Fruit fly (Drosophila melanogaster) whole organism, embryonic: ENCODE data around the gene ohgt.

ENCODE experiments used
- ATbp ChIP-seq: fragments of 200-800 bp; sonication (Bioruptor generic); optimal IDR thresholded peaks from 2 replicates; lab custom pipeline; 2017; ENCODE audit warnings: missing biosample characterization, mild to moderate bottlenecking, missing genetic modification characterization, missing genetic modification reagents
- CG10979 ChIP-seq: fragments of 200-800 bp; sonication (Bioruptor generic); optimal IDR thresholded peaks from 2 replicates; lab custom pipeline; 2018; ENCODE audit warnings: missing biosample characterization, mild to moderate bottlenecking, missing genetic modification characterization, moderate library complexity
- CG11695 ChIP-seq: fragments of 200-800 bp; sonication (Bioruptor generic); IDR thresholded peaks from 3 replicates; pipeline ENCODE4 v1.3.6; 2022; ENCODE audit warnings: missing biosample characterization, missing genetic modification characterization
- CG12769 ChIP-seq: fragments of 200-800 bp; sonication (Bioruptor generic); optimal IDR thresholded peaks from 2 replicates; lab custom pipeline; 2019; ENCODE audit warnings: missing biosample characterization, mild to moderate bottlenecking, missing genetic modification characterization, moderate library complexity
- CG13424 ChIP-seq: fragments of 200-800 bp; sonication (Bioruptor generic); optimal IDR thresholded peaks from 2 replicates; lab custom pipeline; 2019; ENCODE audit warnings: missing biosample characterization, mild to moderate bottlenecking, missing genetic modification characterization, moderate library complexity
- CG14965 ChIP-seq: fragments of 200-800 bp; sonication (Bioruptor generic); optimal IDR thresholded peaks from 2 replicates; lab custom pipeline; 2016; ENCODE audit warnings: missing biosample characterization, missing genetic modification characterization, borderline replicate concordance
- CG15269 ChIP-seq: fragments of 200-800 bp; sonication (Bioruptor generic); optimal IDR thresholded peaks from 2 replicates; lab custom pipeline; 2018; ENCODE audit warnings: missing biosample characterization, mild to moderate bottlenecking, missing genetic modification characterization, moderate library complexity
- CG1529 ChIP-seq: fragments of 200-800 bp; sonication (Bioruptor generic); optimal IDR thresholded peaks from 3 replicates; lab custom pipeline; 2018; ENCODE audit warnings: missing biosample characterization, missing genetic modification characterization
- CG17568 ChIP-seq: fragments of 200-800 bp; sonication (Bioruptor generic); optimal IDR thresholded peaks from 2 replicates; lab custom pipeline; 2018; ENCODE audit warnings: missing biosample characterization, mild to moderate bottlenecking, missing genetic modification characterization, moderate library complexity
- CG18011 ChIP-seq: fragments of 200-800 bp; sonication (Bioruptor generic); optimal IDR thresholded peaks from 2 replicates; lab custom pipeline; 2017; ENCODE audit warnings: missing biosample characterization, missing genetic modification characterization, mild to moderate bottlenecking, moderate library complexity, missing genotype
- CG4360 ChIP-seq: fragments of 200-800 bp; sonication (Bioruptor generic); IDR thresholded peaks from 2 replicates; pipeline ENCODE4 v1.3.6; 2022; ENCODE audit warnings: missing biosample characterization, missing genetic modification characterization
- CG4854 ChIP-seq: fragments of 200-800 bp; sonication (Bioruptor generic); optimal IDR thresholded peaks from 2 replicates; lab custom pipeline; 2016; ENCODE audit warnings: missing biosample characterization, missing genetic modification characterization, inconsistent platforms
- CG6175 ChIP-seq: fragments of 200-800 bp; sonication (Bioruptor generic); IDR thresholded peaks from 3 replicates; pipeline ENCODE4 v1.3.6; 2022; ENCODE audit warnings: missing biosample characterization, missing genetic modification characterization
- CG6272 ChIP-seq: fragments of 200-800 bp; sonication (Bioruptor generic); IDR thresholded peaks from 2 replicates; pipeline ENCODE4 v1.3.6; 2022; ENCODE audit warnings: missing biosample characterization, missing genetic modification characterization
- CG6689 ChIP-seq: fragments of 200-800 bp; sonication (Bioruptor generic); IDR thresholded peaks from 2 replicates; pipeline ENCODE4 v1.3.6; 2022; ENCODE audit warnings: missing biosample characterization, missing genetic modification characterization
- CG6765 ChIP-seq: fragments of 200-800 bp; sonication (Bioruptor generic); optimal IDR thresholded peaks from 3 replicates; lab custom pipeline; 2017; ENCODE audit warnings: missing biosample characterization, mild to moderate bottlenecking, missing genetic modification characterization
- CG7963 ChIP-seq: fragments of 200-800 bp; sonication (Bioruptor generic); IDR thresholded peaks from 3 replicates; pipeline ENCODE4 v1.3.6; 2022; ENCODE audit warnings: missing biosample characterization, missing genetic modification characterization; ENCODE audit not compliant: partially characterized antibody
- CG9437 ChIP-seq: fragments of 200-800 bp; sonication (Bioruptor generic); optimal IDR thresholded peaks from 2 replicates; lab custom pipeline; 2018; ENCODE audit warnings: missing biosample characterization, mild to moderate bottlenecking, missing genetic modification characterization
- Dbx ChIP-seq: fragments of 200-800 bp; sonication (Bioruptor generic); IDR thresholded peaks from 3 replicates; pipeline ENCODE4 v1.3.6; 2022; ENCODE audit warnings: missing biosample characterization, missing genetic modification characterization
- Dll ChIP-seq: fragments of 200-800 bp; sonication (Bioruptor generic); IDR thresholded peaks from 4 replicates; pipeline ENCODE4 v1.3.6; 2022; ENCODE audit warnings: missing biosample characterization, missing genetic modification characterization; ENCODE audit not compliant: partially characterized antibody
- Elba2 ChIP-seq: fragments of 200-800 bp; sonication (Bioruptor generic); optimal IDR thresholded peaks from 3 replicates; lab custom pipeline; 2016; ENCODE audit warnings: missing biosample characterization, missing genetic modification characterization
- GATAe ChIP-seq: fragments of 200-800 bp; sonication (Bioruptor generic); conservative IDR thresholded peaks from 2 replicates; pipeline ENCODE4 v1.3.6; 2022; ENCODE audit warnings: missing biosample characterization, missing genetic modification characterization
- H2.0 ChIP-seq: fragments of 200-800 bp; sonication (Bioruptor generic); IDR thresholded peaks from 2 replicates; pipeline ENCODE4 v1.3.6; 2022; ENCODE audit warnings: missing biosample characterization, missing genetic modification characterization
- NC2α ChIP-seq: fragments of 200-800 bp; sonication (Bioruptor generic); optimal IDR thresholded peaks from 2 replicates; lab custom pipeline; 2016; ENCODE audit warnings: missing biosample characterization, missing genetic modification characterization
- Neu2 ChIP-seq: fragments of 200-800 bp; sonication (Bioruptor generic); optimal IDR thresholded peaks from 3 replicates; lab custom pipeline; 2016; ENCODE audit warnings: missing biosample characterization, missing genetic modification characterization, borderline replicate concordance
- Nf-YC ChIP-seq: fragments of 200-800 bp; optimal IDR thresholded peaks from 3 replicates; lab custom pipeline; 2019; ENCODE audit warnings: missing biosample characterization, mild to moderate bottlenecking, missing genetic modification characterization, moderate library complexity
- Spps ChIP-seq: fragments of 200-800 bp; sonication (Bioruptor generic); optimal IDR thresholded peaks from 2 replicates; lab custom pipeline; 2018; ENCODE audit warnings: missing biosample characterization, mild to moderate bottlenecking, missing genetic modification characterization
- Vsx1 ChIP-seq: fragments of 200-800 bp; sonication (Bioruptor generic); optimal IDR thresholded peaks from 2 replicates; lab custom pipeline; 2017; ENCODE audit warnings: missing biosample characterization, mild to moderate bottlenecking, missing genetic modification characterization, missing genetic modification reagents
- ash1 ChIP-seq: fragments of 200-800 bp; sonication (Bioruptor generic); optimal IDR thresholded peaks from 2 replicates; lab custom pipeline; 2018; ENCODE audit warnings: missing biosample characterization, mild to moderate bottlenecking, missing genetic modification characterization
- chn ChIP-seq: fragments of 200-800 bp; sonication (Bioruptor generic); optimal IDR thresholded peaks from 2 replicates; lab custom pipeline; 2016; ENCODE audit warnings: missing biosample characterization, missing genetic modification characterization
- da ChIP-seq: fragments of 200-800 bp; sonication (Bioruptor generic); optimal IDR thresholded peaks from 2 replicates; lab custom pipeline; 2016; ENCODE audit warnings: missing biosample characterization, missing genetic modification characterization
- dan ChIP-seq: fragments of 200-800 bp; sonication (Bioruptor generic); IDR thresholded peaks from 2 replicates; pipeline ENCODE4 v1.3.6; 2022; ENCODE audit warnings: missing biosample characterization, missing genetic modification characterization
- esg ChIP-seq: fragments of 200-800 bp; sonication (Bioruptor generic); conservative IDR thresholded peaks from 2 replicates; pipeline ENCODE4 v1.3.6; 2022; ENCODE audit warnings: missing biosample characterization, missing genetic modification characterization
- gro ChIP-seq: fragments of 200-800 bp; sonication (Bioruptor generic); optimal IDR thresholded peaks from 2 replicates; lab custom pipeline; 2016; ENCODE audit warnings: missing biosample characterization, missing genetic modification characterization
- hb ChIP-seq: fragments of 200-800 bp; sonication (Bioruptor generic); IDR thresholded peaks from 3 replicates; pipeline ENCODE4 v1.3.6; 2022; ENCODE audit warnings: missing biosample characterization, missing genetic modification characterization; ENCODE audit not compliant: partially characterized antibody
- insv ChIP-seq, 2 experiments: fragments of 200-800 bp; sonication (Bioruptor generic); optimal IDR thresholded peaks; 3 replicates each; lab custom pipeline; 2016 to 2018; ENCODE audit warnings: missing biosample characterization in 2 of 2, missing genetic modification characterization in 2 of 2
- inv ChIP-seq: fragments of 200-800 bp; sonication (Bioruptor generic); IDR thresholded peaks from 2 replicates; pipeline ENCODE4 v1.3.6; 2022; ENCODE audit warnings: missing biosample characterization, missing genetic modification characterization; ENCODE audit not compliant: partially characterized antibody
- ken ChIP-seq: fragments of 200-800 bp; sonication (Bioruptor generic); IDR thresholded peaks from 3 replicates; pipeline ENCODE4 v1.3.6; 2022; ENCODE audit warnings: missing biosample characterization, missing genetic modification characterization
- kni ChIP-seq: fragments of 200-800 bp; sonication (Bioruptor generic); optimal IDR thresholded peaks from 3 replicates; lab custom pipeline; 2017; ENCODE audit warnings: mild to moderate bottlenecking, missing biosample characterization, missing genetic modification reagents, missing genetic modification characterization
- lov ChIP-seq, 2 experiments: fragments of 200-800 bp in 1 of 2; fragments of >200 bp in 1 of 2; sonication (Bioruptor generic) in 1 of 2; IDR thresholded peaks in 1 of 2; optimal IDR thresholded peaks in 1 of 2; 2 replicates in 1 of 2; 3 replicates in 1 of 2; pipeline versions ENCODE4 v1.3.6 to Lab custom; 2017 to 2022; ENCODE audit warnings: missing biosample characterization in 1 of 2, missing genetic modification characterization in 1 of 2
- pho ChIP-seq: fragments of 200-800 bp; sonication (Bioruptor generic); optimal IDR thresholded peaks from 2 replicates; lab custom pipeline; 2016; ENCODE audit warnings: missing biosample characterization, missing genetic modification characterization
- schlank ChIP-seq: fragments of 200-800 bp; sonication (Bioruptor generic); optimal IDR thresholded peaks from 2 replicates; lab custom pipeline; 2018; ENCODE audit warnings: missing biosample characterization, mild to moderate bottlenecking, missing genetic modification characterization
- seq ChIP-seq: fragments of 200-800 bp; sonication (Bioruptor generic); IDR thresholded peaks from 2 replicates; pipeline ENCODE4 v1.3.6; 2022; ENCODE audit warnings: missing biosample characterization, missing genetic modification characterization
- tap ChIP-seq: fragments of 200-800 bp; optimal IDR thresholded peaks from 3 replicates; lab custom pipeline; 2019; ENCODE audit warnings: missing biosample characterization, mild to moderate bottlenecking, missing genetic modification characterization, moderate library complexity
- tgo ChIP-seq: fragments of 200-800 bp; sonication (Bioruptor generic); IDR thresholded peaks from 3 replicates; pipeline ENCODE4 v1.3.6; 2022; ENCODE audit warnings: missing biosample characterization, missing genetic modification characterization
- tll ChIP-seq, 2 experiments: fragments of 200-800 bp in 1 of 2; fragments of >200 bp in 1 of 2; sonication (Bioruptor generic) in 1 of 2; optimal IDR thresholded peaks; 2 replicates each; lab custom pipeline; 2017 to 2019; ENCODE audit warnings: missing biosample characterization in 2 of 2, missing genetic modification characterization in 2 of 2, mild to moderate bottlenecking in 1 of 2, moderate library complexity in 1 of 2
- twi ChIP-seq: fragments of 200-800 bp; optimal IDR thresholded peaks from 2 replicates; lab custom pipeline; 2019; ENCODE audit warnings: missing biosample characterization, mild to moderate bottlenecking, missing genetic modification characterization, moderate library complexity
- wdn ChIP-seq: fragments of 200-800 bp; sonication (Bioruptor generic); IDR thresholded peaks from 2 replicates; pipeline ENCODE4 v1.3.6; 2022; ENCODE audit warnings: missing biosample characterization, missing genetic modification characterization

Gene ohgt

DNA sequence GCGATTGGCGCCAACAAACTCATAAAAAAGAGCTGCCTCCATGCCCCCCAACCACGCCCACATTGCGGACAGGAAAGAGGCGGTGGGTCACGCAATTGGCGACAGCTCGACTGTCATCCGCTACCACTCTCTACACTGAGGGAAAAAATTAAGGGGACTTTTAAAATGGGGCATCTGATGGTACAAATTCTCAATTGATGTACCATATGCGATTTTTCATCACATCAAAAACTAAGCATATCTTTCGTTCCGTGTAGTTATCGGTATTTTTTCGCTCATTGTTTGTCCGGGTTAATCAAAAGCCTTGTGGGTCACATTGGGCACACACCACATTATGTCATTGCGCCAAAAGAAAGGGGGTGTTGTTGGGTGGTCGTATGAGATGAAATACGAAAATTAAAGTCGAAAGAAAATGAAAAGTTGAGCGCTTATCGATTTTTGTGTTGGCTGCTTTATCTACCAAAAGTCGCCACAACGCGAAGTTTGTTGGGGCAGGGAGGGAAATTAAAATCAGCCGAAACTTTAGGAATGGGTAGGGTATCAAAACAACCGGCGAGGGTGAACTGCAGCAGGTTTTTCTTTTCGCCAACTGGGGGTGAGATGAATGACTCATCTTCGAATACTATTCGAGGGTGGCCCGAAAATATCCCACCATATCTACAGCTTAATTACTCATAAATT, 24.8 kb upstream of the ohgt start (continued):
- TF ChIP-seq CG6689 (GFP tag; lab: Robert Waterston, UW) (no peak), da (GFP tag; lab: Kevin White, UChicago) (no peak), Dll (GFP tag; lab: Robert Waterston, UW) (no peak), hb (GFP tag; lab: Robert Waterston, UW) (no peak), CG15269 (tag; lab: Kevin White, UChicago) (no peak), seq (no peak), twi (tag; lab: Kevin White, UChicago) (no peak), CG13424 (tag; lab: Kevin White, UChicago) (no peak), CG11695 (GFP tag; lab: Robert Waterston, UW) (peak; percentile 41; the same call in 1 of the 3 replicates), tgo (GFP tag; lab: Robert Waterston, UW) (peak; percentile 44; the same call in 1 of the 3 replicates), GATAe (GFP tag; lab: Robert Waterston, UW) (no peak), esg (no peak), kni (GFP tag; lab: Kevin White, UChicago) (no peak), Spps (tag; lab: Kevin White, UChicago) (no peak), Dbx (peak; percentile 69; the same call in 2 of the 3 replicates), insv (GFP tag; optimal IDR thresholded peaks at IDR 0.05; lab: Kevin White, UChicago) (no peak), dan (no peak), tll (GFP tag; optimal IDR thresholded peaks at IDR 0.05; lab: Kevin White, UChicago) (no peak), CG17568 (GFP tag; lab: Kevin White, UChicago) (no peak), CG18011 (GFP tag; lab: Kevin White, UChicago) (no peak), chn (GFP tag; lab: Kevin White, UChicago) (no peak), ken (no peak), pho (GFP tag; lab: Kevin White, UChicago) (peak; percentile 20), ash1 (GFP tag; lab: Kevin White, UChicago) (no peak), gro (GFP tag; lab: Kevin White, UChicago) (no peak), CG6272 (0 out of 2 replicates have a peak, but pooled peaks have one; percentile 9), CG6175 (GFP tag; lab: Robert Waterston, UW) (0 out of 3 replicates have a peak, but pooled peaks have one; percentile 40), schlank (tag; lab: Kevin White, UChicago) (no peak), Vsx1 (no peak), Elba2 (GFP tag; lab: Kevin White, UChicago) (no peak), CG12769 (tag; lab: Kevin White, UChicago) (no peak), tap (tag; lab: Kevin White, UChicago) (no peak), CG1529 (GFP tag; lab: Kevin White, UChicago) (no peak), Neu2 (GFP tag; lab: Kevin White, UChicago) (no peak), CG4854 (GFP tag; lab: Kevin White, UChicago) (peak; percentile 13), ATbp (no peak), CG6765 (GFP tag; lab: Kevin White, UChicago) (peak; percentile 55), inv (GFP tag; lab: Robert Waterston, UW) (no peak), H2.0 (GFP tag; lab: Robert Waterston, UW) (peak; percentile 19; the same call in 1 of the 2 replicates), CG14965 (GFP tag; lab: Kevin White, UChicago) (no peak), CG10979 (no peak), CG9437 (GFP tag; lab: Kevin White, UChicago) (no peak), wdn (0 out of 2 replicates have a peak, but pooled peaks have one; percentile 32), Nf-YC (tag; lab: Kevin White, UChicago) (no peak), CG4360 (no peak), NC2α (GFP tag; lab: Kevin White, UChicago) (no peak), lov (optimal IDR thresholded peaks at IDR 0.05; lab: Kevin White, UChicago) (no peak), lov (GFP tag; IDR thresholded peaks at IDR 0.05; lab: Robert Waterston, UW) (no peak), CG7963 (GFP tag; lab: Robert Waterston, UW) (no peak)
